2 worm cellular contexts compared by ENCODE assay signal in the genomic region with DNA sequence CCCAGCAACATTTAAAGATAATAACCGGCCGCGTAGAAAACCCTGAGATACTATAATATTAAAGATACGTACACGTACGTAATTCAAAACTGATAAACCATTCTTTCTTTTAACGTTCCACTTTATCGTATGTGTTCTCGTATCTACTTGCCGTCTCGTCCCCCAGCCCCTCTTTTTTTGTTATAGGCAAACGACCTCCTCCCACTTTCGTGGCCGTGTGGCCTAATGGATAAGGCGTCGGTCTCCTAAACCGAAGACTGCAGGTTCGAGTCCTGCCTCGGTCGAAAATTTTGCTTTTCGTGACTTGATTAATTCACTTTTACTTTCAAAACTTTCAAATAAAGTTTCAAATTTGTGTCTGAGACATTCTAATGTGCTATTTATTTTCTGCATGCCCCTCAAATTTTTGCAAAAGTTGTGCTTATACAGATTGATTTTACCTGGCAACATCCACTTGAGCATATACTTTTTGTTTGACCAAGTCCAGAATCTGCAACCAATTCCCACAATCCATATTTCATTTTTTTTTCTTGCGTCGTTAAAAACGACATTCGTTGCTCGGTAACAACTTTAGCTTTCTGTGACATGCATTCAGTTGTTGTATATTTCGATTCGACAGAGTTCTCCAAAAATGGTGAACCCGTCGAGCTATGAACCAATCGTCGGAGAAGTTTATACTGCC.
TF ChIP-seq lines count a peak whose summit lies in the region.

A gene (plus strand): TSS at position 632 of the 682 bp plus-strand sequence.

TF ChIP-seq in whole organism, L1 larva, 84 proteins besides CTCF, POLR2A, EP300 and RAD21 (continued from another document):
- TF ChIP-seq ceh-82 (tag; optimal IDR thresholded peaks at IDR 0.05; lab: Kevin White, UChicago) (no peak), nhr-85 (tag; lab: Kevin White, UChicago) (no peak), hpl-2 (GFP tag; optimal IDR thresholded peaks at IDR 0.05; lab: Kevin White, UChicago) (no peak), swsn-7 (tag; optimal IDR thresholded peaks at IDR 0.05; lab: Kevin White, UChicago) (peak; percentile 27), elt-2 (tag; optimal IDR thresholded peaks at IDR 0.05; lab: Kevin White, UChicago) (peak; percentile 36)

TF ChIP-seq in whole organism, young adult, 124 proteins besides CTCF, POLR2A, EP300 and RAD21 (continued from another document):
- peak; percentile 48 for TF ChIP-seq nhr-27 (tag; optimal IDR thresholded peaks at IDR 0.05; lab: Kevin White, UChicago)
- no peak for TF ChIP-seq ztf-22 (GFP tag; optimal IDR thresholded peaks at IDR 0.05; lab: Kevin White, UChicago)
- TF ChIP-seq lin-40 (tag; optimal IDR thresholded peaks at IDR 0.05; lab: Kevin White, UChicago) = peak; percentile 44
- TF ChIP-seq gei-17 (GFP tag; optimal IDR thresholded peaks at IDR 0.05; lab: Kevin White, UChicago) = no peak
- no peak for TF ChIP-seq F37B4.10 (GFP tag; IDR thresholded peaks at IDR 0.05; lab: Robert Waterston, UW)
- no peak for TF ChIP-seq tlf-1 (GFP tag; optimal IDR thresholded peaks at IDR 0.05; lab: Kevin White, UChicago)
- peak; percentile 32 for TF ChIP-seq unc-130 (GFP tag; optimal IDR thresholded peaks at IDR 0.05; lab: Kevin White, UChicago)
- TF ChIP-seq hmg-20 (GFP tag; IDR thresholded peaks at IDR 0.05; lab: Robert Waterston, UW) = peak; percentile 76; the same call in 1 of the 2 replicates
- peak; percentile 58 for TF ChIP-seq mxl-1 (tag; optimal IDR thresholded peaks at IDR 0.05; lab: Kevin White, UChicago)
- TF ChIP-seq let-607 (tag; optimal IDR thresholded peaks at IDR 0.05; lab: Kevin White, UChicago) = peak in 1 of 2 experiments; percentile 45
- peak in 1 of 3 experiments; percentile 65 for TF ChIP-seq lin-35 (GFP tag; optimal IDR thresholded peaks at IDR 0.05; lab: Kevin White, UChicago)
- TF ChIP-seq ceh-79 (tag; optimal IDR thresholded peaks at IDR 0.05; lab: Kevin White, UChicago) = peak; percentile 27
- TF ChIP-seq attf-5 (GFP tag; optimal IDR thresholded peaks at IDR 0.05; lab: Kevin White, UChicago) = no peak
- no peak for TF ChIP-seq ets-4 (GFP tag; optimal IDR thresholded peaks at IDR 0.05; lab: Kevin White, UChicago)
- TF ChIP-seq unc-62 (GFP tag; optimal IDR thresholded peaks at IDR 0.05; lab: Kevin White, UChicago) = no peak
- no peak for TF ChIP-seq tbx-9 (tag; optimal IDR thresholded peaks at IDR 0.05; lab: Kevin White, UChicago; ENCODE audit: borderline replicate concordance)
- TF ChIP-seq F23B12.7 (tag; optimal IDR thresholded peaks at IDR 0.05; lab: Kevin White, UChicago; ENCODE audit: insufficient read depth) = peak; percentile 70
- TF ChIP-seq rec-8 (tag; optimal IDR thresholded peaks at IDR 0.05; lab: Kevin White, UChicago) = peak; percentile 27 to 54
- no peak for TF ChIP-seq nhr-120 (GFP tag; IDR thresholded peaks at IDR 0.05; lab: Robert Waterston, UW)
- TF ChIP-seq lsl-1 (GFP tag; optimal IDR thresholded peaks at IDR 0.05; lab: Kevin White, UChicago) = no peak
- TF ChIP-seq hlh-12 (tag; optimal IDR thresholded peaks at IDR 0.05; lab: Kevin White, UChicago) = peak; percentile 49
- no peak for TF ChIP-seq C06A6.2 (GFP tag; conservative IDR thresholded peaks at IDR 0.05; lab: Robert Waterston, UW)
- TF ChIP-seq egrh-3 (GFP tag; IDR thresholded peaks at IDR 0.05; lab: Robert Waterston, UW) = peak; percentile 27; the same call in 1 of the 2 replicates
- no peak for TF ChIP-seq K11D2.4 (GFP tag; IDR thresholded peaks at IDR 0.05; lab: Robert Waterston, UW)
- no peak for TF ChIP-seq F55B11.4 (tag; optimal IDR thresholded peaks at IDR 0.05; lab: Kevin White, UChicago; ENCODE audit: borderline replicate concordance, insufficient read depth)
- TF ChIP-seq snpc-1.3 (tag; optimal IDR thresholded peaks at IDR 0.05; lab: Kevin White, UChicago; ENCODE audit: insufficient read depth) = no peak
